Worm (Caenorhabditis elegans): Measurements from ENCODE around the gene polq-1.

ce11 chrIII:5790550-5790949 is 12.4 kb downstream of the polq-1 start, which contains the start of gene rev-3:
- TF ChIP-seq cog-1 (tag; optimal IDR thresholded peaks at IDR 0.05) (no peak), med-1 (GFP tag; optimal IDR thresholded peaks at IDR 0.05; ENCODE audit: insufficient read depth) (no peak), ztf-23 (GFP tag; IDR thresholded peaks at IDR 0.05) (no peak), T22C8.4 (GFP tag; IDR thresholded peaks at IDR 0.05) (no peak), klf-2 (GFP tag; conservative IDR thresholded peaks at IDR 0.05) (no peak), tab-1 (GFP tag; IDR thresholded peaks at IDR 0.05) (no peak), ztf-29 (GFP tag; IDR thresholded peaks at IDR 0.05) (no peak), ref-1 (GFP tag; conservative IDR thresholded peaks at IDR 0.05) (no peak), flt-1 (GFP tag; IDR thresholded peaks at IDR 0.05) (no peak)
